Fruit fly (Drosophila melanogaster) whole organism, embryonic: Measurements from ENCODE around the gene Hsp70Ab.
"Not testable (repeated sequence)": the region's sequence is repeated elsewhere in the genome, so short reads cannot be mapped to it uniquely, and the experiment has no call there.

ENCODE experiments used
- CG6813 ChIP-seq: fragments of 200-800 bp; sonication (Bioruptor generic); optimal IDR thresholded peaks from 2 replicates; lab custom pipeline; 2017; ENCODE audit warnings: missing biosample characterization, missing genetic modification characterization, mild to moderate bottlenecking, moderate library complexity, missing genetic modification reagents
- danr ChIP-seq: fragments of 200-800 bp; sonication (Bioruptor generic); IDR thresholded peaks from 2 replicates; pipeline ENCODE4 v1.3.6; 2022; ENCODE audit warnings: missing biosample characterization, missing genetic modification characterization
- gce ChIP-seq: fragments of 200-800 bp; sonication (Bioruptor generic); IDR thresholded peaks from 3 replicates; pipeline ENCODE4 v1.3.6; 2022; ENCODE audit warnings: missing biosample characterization, missing genetic modification characterization
- hkb ChIP-seq, 2 experiments: fragments of 200-800 bp in 1 of 2; fragments of >200 bp in 1 of 2; sonication (Bioruptor generic) in 1 of 2; IDR thresholded peaks in 1 of 2; optimal IDR thresholded peaks in 1 of 2; 2 replicates each; pipeline versions ENCODE4 v1.3.6 to Lab custom; 2017 to 2022; ENCODE audit warnings: missing biosample characterization in 1 of 2, missing genetic modification characterization in 1 of 2
- lbe ChIP-seq: fragments of 200-800 bp; sonication (Bioruptor generic); optimal IDR thresholded peaks from 2 replicates; lab custom pipeline; 2016; ENCODE audit warnings: missing biosample characterization, mild to moderate bottlenecking, missing genetic modification characterization

DNA sequence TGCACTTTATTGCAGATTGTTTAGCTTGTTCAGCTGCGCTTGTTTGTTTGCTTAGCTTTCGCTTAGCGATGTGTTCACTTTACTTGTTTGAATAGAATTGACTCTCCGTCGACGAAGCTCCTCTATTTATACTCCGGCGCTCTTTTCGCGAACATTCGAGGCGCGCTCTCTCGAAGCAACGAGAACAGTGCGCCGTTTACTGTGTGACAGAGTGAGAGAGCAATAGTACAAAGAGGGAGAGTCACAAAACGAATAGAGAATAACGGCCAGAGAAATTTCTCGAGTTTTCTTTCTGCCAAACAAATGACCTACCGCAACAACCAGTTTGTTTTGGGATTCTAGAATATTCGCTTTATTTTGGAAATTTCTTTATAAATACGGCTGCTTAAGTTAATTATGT is 1.9 kb upstream of the Hsp70Ab start, which contains the start of gene Hsp70Aa:
- not testable (repeated sequence) for TF ChIP-seq CG6813; gce; lbe (GFP tag; lab: Kevin White, UChicago); danr (GFP tag; lab: Robert Waterston, UW); hkb (optimal IDR thresholded peaks at IDR 0.05; lab: Kevin White, UChicago); hkb (GFP tag; IDR thresholded peaks at IDR 0.05; lab: Robert Waterston, UW)
